Fruit fly (Drosophila melanogaster): ENCODE measurements around the gene CG8541.

dm6 chr3L:7519219-7519618 lies 47.9 kb downstream of the CG8541 start:
- no peak for TF ChIP-seq psq (optimal IDR thresholded peaks at IDR 0.05)
- no peak for TF ChIP-seq usp (GFP tag; optimal IDR thresholded peaks at IDR 0.05)
- no peak for TF ChIP-seq Dll (optimal IDR thresholded peaks at IDR 0.05)
- no peak for TF ChIP-seq CG8478 (optimal IDR thresholded peaks at IDR 0.05)

Data from whole organism.